Fruit fly (Drosophila melanogaster) ovary, adult (tissue): ENCODE results near the gene e.
A peak's percentile ranks its signal among the peaks of the same experiment; 100 is the strongest.

Source experiments
- CG17801 ChIP-seq: fragments of 200-800 bp; optimal IDR thresholded peaks from 2 replicates; lab custom pipeline; 2019; ENCODE audit warnings: missing biosample characterization, mild to moderate bottlenecking, missing genetic modification characterization, moderate library complexity; ENCODE audit not compliant: partially characterized antibody

Gene e

dm6 chr3R:21237099-21237498 is at the start of gene e:
TSS of gene e (minus strand) at chr3R:21237177.
- no peak for TF ChIP-seq CG17801 (GFP tag; lab: Kevin White, UChicago)

DNA sequence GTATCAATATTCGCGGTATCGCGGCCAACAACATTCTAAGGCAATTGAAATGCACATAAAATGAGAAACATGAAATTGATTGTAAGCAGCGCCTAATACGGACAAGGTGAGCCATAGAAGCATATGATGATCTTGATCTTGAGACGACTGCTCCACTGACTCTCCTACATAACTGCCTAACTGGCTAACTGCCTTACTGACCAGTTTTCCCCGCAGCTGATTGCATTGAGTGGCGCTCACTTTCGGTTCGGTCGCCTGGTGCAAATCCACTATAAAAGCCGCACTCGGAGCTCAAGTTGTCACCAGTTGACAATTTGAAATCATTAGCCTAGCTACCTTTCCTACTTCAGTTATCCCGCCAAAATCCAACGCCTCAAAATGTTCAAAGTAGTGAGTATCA is 45.9 kb upstream of the e start, which contains the start of gene CG17298:
TSS of gene CG17298 (plus strand) at position 301 of the 400 bp plus-strand sequence.
- TF ChIP-seq CG17801 (GFP tag; lab: Kevin White, UChicago) = no peak

DNA sequence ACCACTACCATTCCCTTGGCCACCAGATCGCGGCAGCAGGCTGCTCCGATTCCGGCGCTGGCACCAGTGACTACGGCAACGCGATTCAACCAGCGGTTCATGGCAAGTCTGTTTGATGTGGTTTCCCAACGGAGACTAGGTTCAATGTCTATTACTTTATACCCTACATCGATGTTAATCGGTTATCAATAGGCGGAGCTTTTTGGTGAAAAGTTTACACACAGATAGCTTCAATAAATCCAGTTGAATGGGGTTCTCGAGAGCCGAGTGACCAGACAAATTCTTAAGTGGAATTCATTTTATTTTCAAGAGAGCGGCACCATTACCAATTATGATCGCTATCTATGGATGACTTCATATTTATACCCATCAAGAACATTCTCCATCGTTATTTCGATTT is 39.1 kb upstream of the e start, which contains the start of gene CG3301:
TSS of gene CG3301 (minus strand) at position 139 of the 400 bp plus-strand sequence.
- no peak for TF ChIP-seq CG17801 (GFP tag; lab: Kevin White, UChicago)

- TF ChIP-seq CG17801 (GFP tag; lab: Kevin White, UChicago) = no peak
Measured at dm6 chr3R:21274870-21275269, 37.9 kb upstream of the e start.

- peak; percentile 38 for TF ChIP-seq CG17801 (GFP tag; lab: Kevin White, UChicago)
Measured at dm6 chr3R:21273427-21274038, 36.6 kb upstream of the e start, which contains the start of gene CG3308. TSS of gene CG3308 (minus strand) at chr3R:21273817.

DNA sequence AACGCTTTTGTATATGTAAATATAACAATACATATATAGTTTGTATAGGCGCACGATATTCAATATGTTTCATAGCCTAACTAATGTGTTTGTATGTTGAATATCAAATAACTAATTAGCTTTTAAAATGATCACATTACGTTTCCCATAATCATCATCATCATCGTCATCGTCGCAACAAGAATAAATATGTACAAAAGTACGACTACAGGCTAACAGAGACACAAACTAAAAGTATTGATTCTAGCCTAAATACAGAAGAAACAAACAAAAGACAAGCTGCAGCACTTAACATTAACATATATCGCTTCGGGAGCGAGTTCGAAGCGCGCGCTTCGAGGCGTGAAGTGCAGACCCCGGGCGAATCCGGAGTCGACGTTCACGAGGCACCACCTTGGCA is 34.2 kb upstream of the e start:
- TF ChIP-seq CG17801 (GFP tag; lab: Kevin White, UChicago) = no peak

dm6 chr3R:21270609-21271143 is 33.7 kb upstream of the e start:
- no peak for TF ChIP-seq CG17801 (GFP tag; lab: Kevin White, UChicago)

- TF ChIP-seq CG17801 (GFP tag; lab: Kevin White, UChicago) = peak; percentile 13
Measured at dm6 chr3R:21269923-21270322, 32.9 kb upstream of the e start, which contains the start of the genes AP-2sigma and Idi. TSS of gene AP-2sigma (minus strand) at chr3R:21270075. TSS of gene Idi (plus strand) at chr3R:21270126.

dm6 chr3R:21268873-21269272 is 31.9 kb upstream of the e start, which contains the start of gene Rab1:
TSS of gene Rab1 (minus strand) at chr3R:21269060.
- TF ChIP-seq CG17801 (GFP tag; lab: Kevin White, UChicago) = peak; percentile 49

- no peak for TF ChIP-seq CG17801 (GFP tag; lab: Kevin White, UChicago)
Measured at dm6 chr3R:21267972-21268512, 31.1 kb upstream of the e start.

dm6 chr3R:21263177-21263576 is 26.2 kb upstream of the e start:
- TF ChIP-seq CG17801 (GFP tag; lab: Kevin White, UChicago) = no peak

DNA sequence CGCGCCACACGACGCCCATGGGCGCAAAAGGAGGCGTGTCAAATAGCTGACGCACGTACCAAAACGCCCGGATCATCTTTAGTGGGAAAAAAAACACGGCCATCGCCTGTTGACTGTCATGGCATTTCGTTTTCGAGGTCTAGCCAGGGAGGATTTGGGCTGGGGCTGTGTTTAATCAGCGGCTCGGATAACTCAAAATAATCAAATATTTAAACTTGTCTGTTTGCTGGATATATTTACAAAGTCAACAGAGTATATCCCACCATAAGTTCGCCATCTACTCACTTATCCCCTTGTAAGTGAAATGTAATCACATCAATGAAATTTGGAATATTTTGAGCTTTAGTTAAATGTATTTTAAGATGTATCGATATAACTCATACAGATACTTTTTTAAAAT is 23.8 kb upstream of the e start:
- TF ChIP-seq CG17801 (GFP tag; lab: Kevin White, UChicago) = no peak

- TF ChIP-seq CG17801 (GFP tag; lab: Kevin White, UChicago) = no peak
Measured at dm6 chr3R:21254296-21254695, 17.3 kb upstream of the e start.

DNA sequence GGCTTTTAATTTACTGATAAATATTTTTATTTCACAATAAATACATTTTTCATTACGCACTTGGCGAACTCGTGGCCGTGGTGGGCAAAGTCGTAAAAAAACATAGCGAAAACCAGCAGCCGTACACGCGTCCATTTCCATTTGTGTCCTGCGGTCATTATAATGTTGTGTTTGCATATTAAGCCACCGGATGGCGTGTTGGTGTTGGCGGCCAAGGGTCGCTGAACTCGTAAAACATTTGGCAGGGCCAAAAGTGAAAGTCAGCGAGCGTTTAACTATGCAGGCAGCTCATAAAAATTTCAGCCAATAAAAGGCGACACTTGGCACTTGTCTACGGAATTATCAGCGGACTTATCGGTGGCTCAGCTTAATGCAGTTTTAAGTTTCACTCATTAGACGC is 15.5 kb upstream of the e start:
- no peak for TF ChIP-seq CG17801 (GFP tag; lab: Kevin White, UChicago)

dm6 chr3R:21246492-21247061 is 9.6 kb upstream of the e start, which contains the start of gene ETHR:
TSS of gene ETHR (plus strand) at chr3R:21247011.
- TF ChIP-seq CG17801 (GFP tag; lab: Kevin White, UChicago) = no peak
